Worm (Caenorhabditis elegans) whole organism, L1 larva: ENCODE data around the gene C03C10.7.

Experiments used
- egl-27 ChIP-seq, 2 experiments: fragments of 150-350 bp in 1 of 2; sonication (generic microtip); optimal IDR thresholded peaks; 3 replicates each; lab custom pipeline; 2017 to 2018; ENCODE audit warnings: missing biosample characterization in 2 of 2, missing genetic modification characterization in 2 of 2, missing genetic modification reagents in 2 of 2
- elt-3 ChIP-seq, 6 experiments: fragments of 150-350 bp in 1 of 6; sonication (generic microtip); optimal IDR thresholded peaks; 2 replicates each; lab custom pipeline; 2017 to 2018; ENCODE audit warnings: missing biosample characterization in 6 of 6, missing genetic modification characterization in 6 of 6, inconsistent platforms in 1 of 6
- nhr-12 ChIP-seq: sonication (generic microtip); optimal IDR thresholded peaks from 2 replicates; lab custom pipeline; 2017; ENCODE audit warnings: missing biosample characterization, missing genetic modification characterization
- skn-1 ChIP-seq: fragments of 150-350 bp; optimal IDR thresholded peaks from 2 replicates; lab custom pipeline; 2014; ENCODE audit warnings: missing biosample characterization, missing genetic modification characterization
- sox-4 ChIP-seq: sonication (generic microtip); optimal IDR thresholded peaks from 2 replicates; lab custom pipeline; 2016; ENCODE audit warnings: missing genetic modification characterization, missing compliant biosample characterization
- unc-86 ChIP-seq: sonication (generic microtip); optimal IDR thresholded peaks from 2 replicates; lab custom pipeline; 2016; ENCODE audit warnings: missing genetic modification characterization, missing compliant biosample characterization
- zag-1 ChIP-seq: fragments of 150-350 bp; optimal IDR thresholded peaks from 2 replicates; lab custom pipeline; 2014; ENCODE audit warnings: missing biosample characterization, missing genetic modification characterization
- ztf-4 ChIP-seq: fragments of 150-350 bp; optimal IDR thresholded peaks from 2 replicates; lab custom pipeline; 2014; ENCODE audit warnings: missing biosample characterization, missing genetic modification characterization

ce11 chrIII:4096370-4096842, 561 bp downstream of the C03C10.7 start:
- TF ChIP-seq zag-1 (no peak), ztf-4 (tag; lab: Kevin White, UChicago) (peak; percentile 4), sox-4 (tag; lab: Kevin White, UChicago) (no peak), elt-3 (tag; optimal IDR thresholded peaks at IDR 0.05; lab: Kevin White, UChicago) (no peak), unc-86 (no peak), nhr-12 (tag; lab: Kevin White, UChicago) (no peak), skn-1 (no peak), egl-27 (tag; optimal IDR thresholded peaks at IDR 0.05; lab: Kevin White, UChicago) (no peak)
